Worm (Caenorhabditis elegans): ENCODE results near the gene ZK1248.4.

DNA sequence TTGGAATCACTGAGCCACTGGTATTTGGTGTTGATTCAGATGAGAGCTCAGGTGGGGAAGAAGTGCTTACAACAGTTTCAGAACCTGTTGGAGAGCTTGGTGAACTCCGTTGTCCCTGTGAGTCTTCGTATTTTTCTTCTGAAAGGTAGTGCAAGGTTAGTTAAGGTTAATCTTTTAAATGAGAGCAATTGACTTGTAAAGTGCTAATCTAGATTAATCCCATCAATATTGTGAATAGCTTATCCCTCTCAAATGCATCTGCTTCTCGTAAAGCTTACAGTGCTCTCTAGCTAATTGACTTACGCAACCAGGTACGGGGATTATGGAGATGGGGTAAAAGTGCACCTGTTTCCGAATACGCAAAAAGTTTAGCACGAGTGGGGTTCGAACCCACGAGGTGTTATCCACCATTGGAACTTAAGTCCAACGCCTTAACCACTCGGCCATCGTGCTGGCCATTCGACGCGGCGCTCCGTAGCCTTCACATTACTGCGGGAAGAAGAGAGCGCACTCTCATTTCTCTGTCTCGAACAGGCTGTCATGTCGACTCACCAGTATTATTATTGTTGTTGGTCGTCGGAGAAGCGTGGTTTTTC is 45.8 kb upstream of the ZK1248.4 start:
- no peak for TF ChIP-seq ztf-11 (tag; optimal IDR thresholded peaks at IDR 0.05)
- TF ChIP-seq elt-3 (tag; optimal IDR thresholded peaks at IDR 0.05): no peak
- no peak for TF ChIP-seq lin-39 (tag; optimal IDR thresholded peaks at IDR 0.05)
- TF ChIP-seq fos-1 (tag; optimal IDR thresholded peaks at IDR 0.05): peak; percentile 35
- no peak for TF ChIP-seq aly-2 (tag; optimal IDR thresholded peaks at IDR 0.05)
- TF ChIP-seq lin-11 (tag; optimal IDR thresholded peaks at IDR 0.05): peak; percentile 32
- no peak for TF ChIP-seq nhr-23 (tag; optimal IDR thresholded peaks at IDR 0.05)
- no peak for TF ChIP-seq unc-62 (GFP tag; optimal IDR thresholded peaks at IDR 0.05)
- no peak for TF ChIP-seq zag-1 (tag; optimal IDR thresholded peaks at IDR 0.05)
- no peak for TF ChIP-seq egl-27 (tag; optimal IDR thresholded peaks at IDR 0.05)
